Fruit fly (Drosophila melanogaster) whole organism, wandering third instar larva: ENCODE data around the gene SdicB.
A peak's percentile ranks its signal among the peaks of the same experiment; 100 is the strongest.

Experiments used
- CG32264 ChIP-seq: fragments of 200-800 bp; sonication (Bioruptor generic); optimal IDR thresholded peaks from 2 replicates; lab custom pipeline; 2016; ENCODE audit warnings: missing biosample characterization, missing genetic modification characterization
- CG9705 ChIP-seq: fragments of 200-800 bp; sonication (Bioruptor generic); optimal IDR thresholded peaks from 2 replicates; lab custom pipeline; 2018; ENCODE audit warnings: missing biosample characterization, mild to moderate bottlenecking, missing genetic modification characterization
- Hnf4 ChIP-seq: fragments of 200-800 bp; sonication (Bioruptor generic); optimal IDR thresholded peaks from 2 replicates; lab custom pipeline; 2016; ENCODE audit warnings: missing biosample characterization, mild to moderate bottlenecking, missing genetic modification characterization
- Sp1 ChIP-seq: fragments of 200-800 bp; sonication (Bioruptor generic); optimal IDR thresholded peaks from 3 replicates; lab custom pipeline; 2019; ENCODE audit warnings: missing biosample characterization, mild to moderate bottlenecking, missing genetic modification characterization, moderate library complexity
- Vsx2 ChIP-seq: fragments of 200-300, 225-300 bp; sonication (Bioruptor generic); optimal IDR thresholded peaks from 2 replicates; lab custom pipeline; 2018; ENCODE audit warnings: missing biosample characterization, missing genetic modification characterization; ENCODE audit not compliant: partially characterized antibody
- br ChIP-seq: fragments of 200-800 bp; sonication (Bioruptor generic); optimal IDR thresholded peaks from 2 replicates; lab custom pipeline; 2016; ENCODE audit warnings: missing biosample characterization, missing genetic modification characterization
- ey ChIP-seq: fragments of 200-800 bp; sonication (Bioruptor generic); optimal IDR thresholded peaks from 2 replicates; lab custom pipeline; 2016; ENCODE audit warnings: missing biosample characterization, missing genetic modification characterization
- foxo ChIP-seq, 2 experiments: fragments of 200-800 bp; sonication (Bioruptor generic); optimal IDR thresholded peaks; 2 replicates in 1 of 2; 3 replicates in 1 of 2; lab custom pipeline; 2016 to 2017; ENCODE audit warnings: missing biosample characterization in 2 of 2, missing genetic modification characterization in 2 of 2
- h ChIP-seq: fragments of 200-800 bp; sonication (Bioruptor generic); optimal IDR thresholded peaks from 3 replicates; lab custom pipeline; 2016; ENCODE audit warnings: missing biosample characterization, mild to moderate bottlenecking, missing genetic modification characterization
- lola ChIP-seq: fragments of >200 bp; optimal IDR thresholded peaks from 2 replicates; lab custom pipeline; 2017; ENCODE audit warnings: missing biosample characterization, missing genetic modification characterization
- pan ChIP-seq: fragments of >200 bp; optimal IDR thresholded peaks from 2 replicates; lab custom pipeline; 2017
- psq ChIP-seq: fragments of 200-800 bp; sonication (Bioruptor generic); optimal IDR thresholded peaks from 3 replicates; lab custom pipeline; 2017; ENCODE audit warnings: missing biosample characterization, mild to moderate bottlenecking, missing genetic modification characterization, moderate library complexity
- tai ChIP-seq: sonication (Bioruptor generic); optimal IDR thresholded peaks from 2 replicates; lab custom pipeline; 2016; ENCODE audit warnings: missing biosample characterization, missing genetic modification characterization

DNA sequence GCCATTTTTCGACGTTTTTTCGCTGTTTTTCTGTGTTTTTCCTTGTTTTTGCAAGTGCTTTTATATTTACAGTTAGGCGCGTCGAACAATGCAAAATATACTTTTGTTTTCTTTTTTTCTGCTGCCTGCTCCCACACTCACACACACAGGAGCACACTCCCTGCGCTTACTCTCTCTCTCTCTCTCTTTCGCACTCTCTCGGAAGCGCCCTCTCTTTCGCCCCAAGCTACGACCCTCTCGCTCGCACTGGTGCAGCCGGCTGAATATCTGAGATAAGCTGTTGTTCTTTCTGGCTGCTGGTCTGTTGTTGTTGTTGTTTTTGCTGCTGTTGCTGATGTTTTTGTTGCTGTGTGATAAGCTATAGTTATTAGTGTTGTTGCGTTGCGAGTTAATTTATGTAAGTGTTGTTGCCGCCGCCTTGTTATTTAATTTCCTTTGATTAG lies 50.4 kb downstream of the SdicB start:
- TF ChIP-seq lola (GFP tag; lab: Kevin White, UChicago) (no peak), CG9705 (GFP tag; lab: Kevin White, UChicago) (no peak), psq (GFP tag; lab: Kevin White, UChicago) (no peak), tai (GFP tag; lab: Kevin White, UChicago) (no peak), CG32264 (GFP tag; lab: Kevin White, UChicago) (no peak), pan (lab: Kevin White, UChicago) (no peak), Sp1 (GFP tag; lab: Kevin White, UChicago) (peak; percentile 11), br (GFP tag; lab: Kevin White, UChicago) (no peak), Hnf4 (GFP tag; lab: Kevin White, UChicago) (no peak), Vsx2 (GFP tag; lab: Kevin White, UChicago) (no peak), ey (GFP tag; lab: Kevin White, UChicago) (no peak), foxo (GFP tag; optimal IDR thresholded peaks at IDR 0.05; lab: Kevin White, UChicago) (no peak), h (peak; percentile 50)
